Worm (Caenorhabditis elegans): ENCODE data around the gene Y47D3B.12.

Y47D3B.12 gene

ce11 chrIII:11405049-11405448, 2.2 kb downstream of the Y47D3B.12 start, which contains the start of gene Y47D3B.4:
Y47D3B.4 (plus strand) TSS chrIII:11405349.
- TF ChIP-seq scrt-1 (GFP tag; IDR thresholded peaks at IDR 0.05) (no peak), ceh-13 (GFP tag; optimal IDR thresholded peaks at IDR 0.05) (no peak), hnd-1 (tag; optimal IDR thresholded peaks at IDR 0.05) (no peak), sea-1 (GFP tag; conservative IDR thresholded peaks at IDR 0.05) (no peak), flt-1 (GFP tag; IDR thresholded peaks at IDR 0.05) (no peak), B0310.2 (tag; optimal IDR thresholded peaks at IDR 0.05) (no peak), ets-7 (tag; optimal IDR thresholded peaks at IDR 0.05) (no peak), tbx-37 (GFP tag; conservative IDR thresholded peaks at IDR 0.05) (no peak), F13C5.2 (tag; optimal IDR thresholded peaks at IDR 0.05) (no peak), ama-1 (optimal IDR thresholded peaks at IDR 0.05) (no peak), ceh-36 (tag; optimal IDR thresholded peaks at IDR 0.05) (no peak), tbx-11 (GFP tag; IDR thresholded peaks at IDR 0.05) (no peak), hmg-4 (GFP tag; optimal IDR thresholded peaks at IDR 0.05) (no peak)

ce11 chrIII:11410378-11410777, 7.6 kb downstream of the Y47D3B.12 start, which contains the start of gene twk-31:
twk-31 (plus strand) TSS chrIII:11410678.
- TF ChIP-seq tra-4 (tag; optimal IDR thresholded peaks at IDR 0.05) (no peak), tbx-37 (GFP tag; conservative IDR thresholded peaks at IDR 0.05) (no peak), tbx-11 (GFP tag; IDR thresholded peaks at IDR 0.05) (no peak), scrt-1 (GFP tag; IDR thresholded peaks at IDR 0.05) (no peak), hnd-1 (tag; optimal IDR thresholded peaks at IDR 0.05) (no peak), hmg-4 (GFP tag; optimal IDR thresholded peaks at IDR 0.05) (no peak), B0310.2 (tag; optimal IDR thresholded peaks at IDR 0.05) (no peak), flt-1 (GFP tag; IDR thresholded peaks at IDR 0.05) (no peak), ama-1 (optimal IDR thresholded peaks at IDR 0.05) (no peak), pes-1 (GFP tag; IDR thresholded peaks at IDR 0.05) (no peak), aly-1 (tag; optimal IDR thresholded peaks at IDR 0.05) (no peak), ets-7 (tag; optimal IDR thresholded peaks at IDR 0.05) (no peak), ceh-36 (tag; optimal IDR thresholded peaks at IDR 0.05) (no peak), hmbx-1 (tag; optimal IDR thresholded peaks at IDR 0.05) (no peak), sea-1 (GFP tag; conservative IDR thresholded peaks at IDR 0.05) (no peak), F13C5.2 (tag; optimal IDR thresholded peaks at IDR 0.05) (no peak)

ce11 chrIII:11419551-11419950, 16.7 kb downstream of the Y47D3B.12 start:
- no peak for TF ChIP-seq B0310.2 (tag; optimal IDR thresholded peaks at IDR 0.05)
- TF ChIP-seq ceh-36 (tag; optimal IDR thresholded peaks at IDR 0.05) = peak; percentile 80

- TF ChIP-seq tbx-11 (GFP tag; IDR thresholded peaks at IDR 0.05) (no peak), ceh-36 (tag; optimal IDR thresholded peaks at IDR 0.05) (peak; percentile 89)
These were observed 22.0 kb downstream of the Y47D3B.12 start for ce11 chrIII:11424815-11425214.

- TF ChIP-seq hnd-1 (tag; optimal IDR thresholded peaks at IDR 0.05) (no peak), scrt-1 (GFP tag; IDR thresholded peaks at IDR 0.05) (no peak), ets-7 (tag; optimal IDR thresholded peaks at IDR 0.05) (no peak), aly-1 (tag; optimal IDR thresholded peaks at IDR 0.05) (no peak)
These were observed 24.1 kb downstream of the Y47D3B.12 start, which contains the start of gene idpc-1 for ce11 chrIII:11426906-11427305. idpc-1 (plus strand) TSS chrIII:11427206.

ce11 chrIII:11427548-11428152, 24.8 kb downstream of the Y47D3B.12 start:
- TF ChIP-seq aly-1 (tag; optimal IDR thresholded peaks at IDR 0.05) = peak; percentile 38
- no peak for TF ChIP-seq tra-4 (tag; optimal IDR thresholded peaks at IDR 0.05)
- TF ChIP-seq sea-1 (GFP tag; conservative IDR thresholded peaks at IDR 0.05) = no peak
- no peak for TF ChIP-seq tbx-37 (GFP tag; conservative IDR thresholded peaks at IDR 0.05)

- peak; percentile 28; the same call in 1 of the 2 replicates for TF ChIP-seq pes-1 (GFP tag; IDR thresholded peaks at IDR 0.05)
These were observed 32.0 kb downstream of the Y47D3B.12 start for ce11 chrIII:11434864-11435263.

ce11 chrIII:11442556-11442955, 39.7 kb downstream of the Y47D3B.12 start, which contains the start of gene sbp-1:
sbp-1 (minus strand) TSS chrIII:11442566.
- no peak for TF ChIP-seq F13C5.2 (tag; optimal IDR thresholded peaks at IDR 0.05)
- TF ChIP-seq pes-1 (GFP tag; IDR thresholded peaks at IDR 0.05) = no peak
- no peak for TF ChIP-seq tbx-37 (GFP tag; conservative IDR thresholded peaks at IDR 0.05)
- TF ChIP-seq hmg-4 (GFP tag; optimal IDR thresholded peaks at IDR 0.05) = no peak
- TF ChIP-seq sea-1 (GFP tag; conservative IDR thresholded peaks at IDR 0.05) = no peak
- no peak for TF ChIP-seq ama-1 (optimal IDR thresholded peaks at IDR 0.05)
- TF ChIP-seq ceh-36 (tag; optimal IDR thresholded peaks at IDR 0.05) = no peak
- TF ChIP-seq scrt-1 (GFP tag; IDR thresholded peaks at IDR 0.05) = no peak
- no peak for TF ChIP-seq B0310.2 (tag; optimal IDR thresholded peaks at IDR 0.05)
- TF ChIP-seq hnd-1 (tag; optimal IDR thresholded peaks at IDR 0.05) = no peak

- TF ChIP-seq sea-1 (GFP tag; conservative IDR thresholded peaks at IDR 0.05) = no peak
- no peak for TF ChIP-seq ama-1 (optimal IDR thresholded peaks at IDR 0.05)
- no peak for TF ChIP-seq hmg-4 (GFP tag; optimal IDR thresholded peaks at IDR 0.05)
- no peak for TF ChIP-seq ceh-36 (tag; optimal IDR thresholded peaks at IDR 0.05)
- no peak for TF ChIP-seq flt-1 (GFP tag; IDR thresholded peaks at IDR 0.05)
- no peak for TF ChIP-seq tbx-37 (GFP tag; conservative IDR thresholded peaks at IDR 0.05)
- TF ChIP-seq aly-1 (tag; optimal IDR thresholded peaks at IDR 0.05) = no peak
- no peak for TF ChIP-seq F13C5.2 (tag; optimal IDR thresholded peaks at IDR 0.05)
- no peak for TF ChIP-seq pes-1 (GFP tag; IDR thresholded peaks at IDR 0.05)
- no peak for TF ChIP-seq hmbx-1 (tag; optimal IDR thresholded peaks at IDR 0.05)
- TF ChIP-seq scrt-1 (GFP tag; IDR thresholded peaks at IDR 0.05) = no peak
- TF ChIP-seq B0310.2 (tag; optimal IDR thresholded peaks at IDR 0.05) = no peak
- no peak for TF ChIP-seq ceh-13 (GFP tag; optimal IDR thresholded peaks at IDR 0.05)
- no peak for TF ChIP-seq tra-4 (tag; optimal IDR thresholded peaks at IDR 0.05)
- no peak for TF ChIP-seq ets-7 (tag; optimal IDR thresholded peaks at IDR 0.05)
- no peak for TF ChIP-seq hnd-1 (tag; optimal IDR thresholded peaks at IDR 0.05)
- TF ChIP-seq tbx-11 (GFP tag; IDR thresholded peaks at IDR 0.05) = no peak
These were observed 40.7 kb downstream of the Y47D3B.12 start for ce11 chrIII:11443408-11443994.

Data from whole organism, early embryonic.